Fruit fly (Drosophila melanogaster) Kc167 (cell line): ENCODE data around the gene O-fut2.

Source experiments
- Myc ChIP-seq: fragments of >200 bp; optimal IDR thresholded peaks from 2 replicates; lab custom pipeline; 2017; ENCODE audit warnings: missing external identifiers
- Sin3A ChIP-seq: fragments of >200 bp; optimal IDR thresholded peaks from 2 replicates; lab custom pipeline; 2018; ENCODE audit warnings: missing external identifiers
- h ChIP-seq: fragments of >200 bp; optimal IDR thresholded peaks from 3 replicates; lab custom pipeline; 2018; ENCODE audit warnings: missing external identifiers
- insv ChIP-seq: fragments of >200 bp; optimal IDR thresholded peaks from 3 replicates; lab custom pipeline; 2018; ENCODE audit warnings: missing external identifiers
- psq ChIP-seq: fragments of >200 bp; optimal IDR thresholded peaks from 2 replicates; lab custom pipeline; 2017; ENCODE audit warnings: missing external identifiers
- ttk ChIP-seq: sonication (Bioruptor generic); optimal IDR thresholded peaks from 2 replicates; lab custom pipeline; 2017; ENCODE audit warnings: missing external identifiers

DNA sequence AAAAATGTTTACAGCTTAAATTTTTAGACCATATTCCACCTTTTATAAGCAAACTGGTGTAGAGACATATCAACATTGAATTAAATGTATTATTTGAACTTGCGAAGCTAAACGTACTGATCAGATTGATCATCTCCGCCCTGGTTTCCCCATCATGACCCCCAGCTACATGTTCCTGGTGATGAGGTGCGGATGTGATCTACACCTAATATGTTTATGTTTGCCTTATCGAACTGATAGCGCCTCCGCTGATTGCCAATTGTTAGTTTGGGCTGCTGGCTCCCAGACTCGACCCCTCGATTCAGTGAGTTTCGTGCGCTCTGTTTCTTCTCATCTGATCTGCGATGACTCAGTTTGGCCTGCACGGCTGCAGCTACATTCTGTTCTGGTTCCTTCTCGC lies 6.4 kb upstream of the O-fut2 start, which contains the start of gene CG14780:
- TF ChIP-seq psq (no peak), Sin3A (lab: Kevin White, UChicago) (no peak), ttk (no peak), h (lab: Kevin White, UChicago) (no peak), Myc (no peak), insv (no peak)
